Worm (Caenorhabditis elegans) whole organism, L4/young adult: ENCODE results near the gene B0507.7.

Experiments
- W03F9.2 ChIP-seq: fragments of 150-350 bp; optimal IDR thresholded peaks from 2 replicates; lab custom pipeline; 2014; ENCODE audit warnings: missing biosample characterization, missing genetic modification characterization
- dao-5 ChIP-seq: sonication (generic microtip); optimal IDR thresholded peaks from 2 replicates; lab custom pipeline; 2016; ENCODE audit warnings: missing genotype, missing genetic modification characterization, moderate library complexity, missing compliant biosample characterization

ce11 chrV:8769154-8769553 lies 10.6 kb upstream of the B0507.7 start:
- TF ChIP-seq dao-5 (tag; lab: Kevin White, UChicago) (no peak), W03F9.2 (tag; lab: Kevin White, UChicago) (no peak)
